Fruit fly (Drosophila melanogaster) whole organism, embryonic: ENCODE results near the gene CG34293.

Source experiments
- Antp ChIP-seq: fragments of 200-800 bp; sonication (Bioruptor generic); optimal IDR thresholded peaks from 3 replicates; lab custom pipeline; 2016; ENCODE audit warnings: missing biosample characterization, missing genetic modification characterization
- Blimp-1 ChIP-seq: fragments of 200-800 bp; sonication (Bioruptor generic); optimal IDR thresholded peaks from 3 replicates; lab custom pipeline; 2018; ENCODE audit warnings: missing biosample characterization, missing genetic modification characterization, mild to moderate bottlenecking, moderate library complexity, missing genetic modification reagents
- CG10209 ChIP-seq: fragments of 200-800 bp; sonication (Bioruptor generic); optimal IDR thresholded peaks from 3 replicates; lab custom pipeline; 2017; ENCODE audit warnings: missing biosample characterization, mild to moderate bottlenecking, missing genetic modification characterization, missing genetic modification reagents
- CG14710 ChIP-seq: fragments of 200-800 bp; sonication (Bioruptor generic); optimal IDR thresholded peaks from 3 replicates; lab custom pipeline; 2019; ENCODE audit warnings: missing biosample characterization, mild to moderate bottlenecking, missing genetic modification characterization, moderate library complexity
- CG15514 ChIP-seq: fragments of 200-800 bp; sonication (Bioruptor generic); optimal IDR thresholded peaks from 3 replicates; lab custom pipeline; 2017; ENCODE audit warnings: missing biosample characterization, missing genetic modification characterization, mild to moderate bottlenecking, moderate library complexity, missing genetic modification reagents
- CG15601 ChIP-seq: fragments of 200-800 bp; sonication (Bioruptor generic); optimal IDR thresholded peaks from 3 replicates; lab custom pipeline; 2019; ENCODE audit warnings: missing biosample characterization, mild to moderate bottlenecking, missing genetic modification characterization, moderate library complexity
- CG18599 ChIP-seq: fragments of 200-800 bp; sonication (Bioruptor generic); optimal IDR thresholded peaks from 3 replicates; lab custom pipeline; 2017; ENCODE audit warnings: missing biosample characterization, missing genetic modification characterization, mild to moderate bottlenecking, moderate library complexity, missing genetic modification reagents
- CG2678 ChIP-seq: fragments of 200-800 bp; sonication (Bioruptor generic); optimal IDR thresholded peaks from 3 replicates; lab custom pipeline; 2019; ENCODE audit warnings: missing biosample characterization, mild to moderate bottlenecking, missing genetic modification characterization, moderate library complexity
- CG31441 ChIP-seq: fragments of 200-800 bp; sonication (Bioruptor generic); IDR thresholded peaks from 2 replicates; pipeline ENCODE4 v1.3.6; 2022; ENCODE audit warnings: missing biosample characterization, missing genetic modification characterization
- CG3995 ChIP-seq: fragments of 200-800 bp; sonication (Bioruptor generic); optimal IDR thresholded peaks from 3 replicates; lab custom pipeline; 2016; ENCODE audit warnings: missing biosample characterization, missing genetic modification characterization
- CG5953 ChIP-seq: fragments of 200-800 bp; sonication (Bioruptor generic); IDR thresholded peaks from 2 replicates; pipeline ENCODE4 v1.3.6; 2022; ENCODE audit warnings: missing biosample characterization, missing genetic modification characterization
- CG6683 ChIP-seq: fragments of 200-800 bp; sonication (Bioruptor generic); optimal IDR thresholded peaks from 2 replicates; lab custom pipeline; 2017; ENCODE audit warnings: missing biosample characterization, mild to moderate bottlenecking, missing genetic modification characterization, missing genetic modification reagents
- CG7271 ChIP-seq: fragments of 200-800 bp; sonication (Bioruptor generic); optimal IDR thresholded peaks from 2 replicates; lab custom pipeline; 2018; ENCODE audit warnings: missing biosample characterization, mild to moderate bottlenecking, missing genetic modification characterization, moderate library complexity
- CG8089 ChIP-seq: fragments of 200-800 bp; sonication (Bioruptor generic); optimal IDR thresholded peaks from 3 replicates; lab custom pipeline; 2016; ENCODE audit warnings: missing biosample characterization, missing genetic modification characterization
- CG8944 ChIP-seq: fragments of 200-800 bp; sonication (Bioruptor generic); optimal IDR thresholded peaks from 3 replicates; lab custom pipeline; 2016; ENCODE audit warnings: missing biosample characterization, missing genetic modification characterization
- D19A ChIP-seq: fragments of 200-800 bp; optimal IDR thresholded peaks from 3 replicates; lab custom pipeline; 2019; ENCODE audit warnings: missing biosample characterization, mild to moderate bottlenecking, missing genetic modification characterization, moderate library complexity
- Dp ChIP-seq: fragments of 200-800 bp; sonication (Bioruptor generic); optimal IDR thresholded peaks from 2 replicates; lab custom pipeline; 2018; ENCODE audit warnings: missing biosample characterization, mild to moderate bottlenecking, missing genetic modification characterization, moderate library complexity
- Drgx ChIP-seq: fragments of 200-800 bp; sonication (Bioruptor generic); IDR thresholded peaks from 2 replicates; pipeline ENCODE4 v1.3.6; 2022; ENCODE audit warnings: missing biosample characterization, missing genetic modification characterization
- ERR ChIP-seq: fragments of 200-800 bp; sonication (Bioruptor generic); optimal IDR thresholded peaks from 2 replicates; lab custom pipeline; 2016; ENCODE audit warnings: missing biosample characterization, missing genetic modification characterization
- Fer3 ChIP-seq: fragments of 200-800 bp; sonication (Bioruptor generic); optimal IDR thresholded peaks from 2 replicates; lab custom pipeline; 2018; ENCODE audit warnings: missing biosample characterization, mild to moderate bottlenecking, missing genetic modification characterization, moderate library complexity
- Hand ChIP-seq: fragments of 200-800 bp; sonication (Bioruptor generic); optimal IDR thresholded peaks from 2 replicates; lab custom pipeline; 2017; ENCODE audit warnings: mild to moderate bottlenecking, missing biosample characterization, missing genetic modification reagents, missing genetic modification characterization
- Hey ChIP-seq: fragments of 200-800 bp; sonication (Bioruptor generic); optimal IDR thresholded peaks from 3 replicates; lab custom pipeline; 2018; ENCODE audit warnings: missing biosample characterization, mild to moderate bottlenecking, missing genetic modification characterization
- Med ChIP-seq: fragments of 200-800 bp; sonication (Bioruptor generic); peaks from one replicate; lab custom pipeline; 2016; ENCODE audit warnings: missing biosample characterization, missing genetic modification characterization, mild to moderate bottlenecking, inconsistent platforms, moderate library complexity
- Mes4 ChIP-seq: fragments of 200-800 bp; sonication (Bioruptor generic); optimal IDR thresholded peaks from 2 replicates; lab custom pipeline; 2016; ENCODE audit warnings: missing biosample characterization, missing genetic modification characterization
- Nf-YA ChIP-seq: fragments of 200-800 bp; sonication (Bioruptor generic); IDR thresholded peaks from 2 replicates; pipeline ENCODE4 v1.3.6; 2022; ENCODE audit warnings: missing biosample characterization, missing genetic modification characterization
- Ravus ChIP-seq: fragments of 200-800 bp; sonication (Bioruptor generic); IDR thresholded peaks from 2 replicates; pipeline ENCODE4 v1.3.6; 2022; ENCODE audit warnings: missing biosample characterization, missing genetic modification characterization
- Scr ChIP-seq: fragments of 200-800 bp; sonication (Bioruptor generic); IDR thresholded peaks from 2 replicates; pipeline ENCODE4 v1.3.6; 2022; ENCODE audit warnings: missing biosample characterization, missing genetic modification characterization; ENCODE audit not compliant: partially characterized antibody
- Side ChIP-seq: fragments of 200-800 bp; sonication (Bioruptor generic); optimal IDR thresholded peaks from 2 replicates; lab custom pipeline; 2016; ENCODE audit warnings: missing biosample characterization, missing genetic modification characterization
- Vsx1 ChIP-seq: fragments of 200-800 bp; sonication (Bioruptor generic); optimal IDR thresholded peaks from 2 replicates; lab custom pipeline; 2017; ENCODE audit warnings: missing biosample characterization, mild to moderate bottlenecking, missing genetic modification characterization, missing genetic modification reagents
- br ChIP-seq: fragments of >200 bp; optimal IDR thresholded peaks from 2 replicates; lab custom pipeline; 2017
- btn ChIP-seq: fragments of 200-800 bp; sonication (Bioruptor generic); optimal IDR thresholded peaks from 2 replicates; lab custom pipeline; 2016; ENCODE audit warnings: missing biosample characterization, missing genetic modification characterization
- croc ChIP-seq: fragments of 200-800 bp; sonication (Bioruptor generic); conservative IDR thresholded peaks from 3 replicates; pipeline ENCODE4 v1.3.6; 2022; ENCODE audit warnings: missing biosample characterization, missing genetic modification characterization
- dmrt99B ChIP-seq: fragments of 200-800 bp; sonication (Bioruptor generic); optimal IDR thresholded peaks from 2 replicates; lab custom pipeline; 2018; ENCODE audit warnings: missing biosample characterization, mild to moderate bottlenecking, missing genetic modification characterization, moderate library complexity
- dpn ChIP-seq, 2 experiments: fragments of 200-800 bp; sonication (Bioruptor generic); optimal IDR thresholded peaks; 3 replicates each; lab custom pipeline; 2016; ENCODE audit warnings: missing biosample characterization in 2 of 2, missing genetic modification characterization in 2 of 2
- esg ChIP-seq: fragments of 200-800 bp; sonication (Bioruptor generic); conservative IDR thresholded peaks from 2 replicates; pipeline ENCODE4 v1.3.6; 2022; ENCODE audit warnings: missing biosample characterization, missing genetic modification characterization
- gsb-n ChIP-seq: fragments of 200-800 bp; sonication (Bioruptor generic); optimal IDR thresholded peaks from 3 replicates; lab custom pipeline; 2018; ENCODE audit warnings: missing biosample characterization, mild to moderate bottlenecking, missing genetic modification characterization
- gt ChIP-seq: fragments of 200-800 bp; sonication (Bioruptor generic); IDR thresholded peaks from 2 replicates; pipeline ENCODE4 v1.3.6; 2022; ENCODE audit warnings: missing biosample characterization, missing genetic modification characterization
- jigr1 ChIP-seq: fragments of 200-800 bp; sonication (Bioruptor generic); IDR thresholded peaks from 3 replicates; pipeline ENCODE4 v1.3.6; 2022; ENCODE audit warnings: missing biosample characterization, missing genetic modification characterization
- pb ChIP-seq: fragments of 200-800 bp; sonication (Bioruptor generic); optimal IDR thresholded peaks from 3 replicates; lab custom pipeline; 2016; ENCODE audit warnings: missing biosample characterization, missing genetic modification characterization
- pfk ChIP-seq: fragments of 200-800 bp; sonication (Bioruptor generic); optimal IDR thresholded peaks from 2 replicates; lab custom pipeline; 2018; ENCODE audit warnings: missing biosample characterization, mild to moderate bottlenecking, missing genetic modification characterization, moderate library complexity
- ranshi ChIP-seq: fragments of 200-800 bp; sonication (Bioruptor generic); IDR thresholded peaks from 2 replicates; pipeline ENCODE4 v1.3.6; 2022; ENCODE audit warnings: missing biosample characterization, missing genetic modification characterization
- row ChIP-seq: fragments of 200-800 bp; sonication (Bioruptor generic); IDR thresholded peaks from 3 replicates; pipeline ENCODE4 v1.3.6; 2022; ENCODE audit warnings: missing biosample characterization, missing genetic modification characterization
- sens-2 ChIP-seq: fragments of 200-800 bp; sonication (Bioruptor generic); IDR thresholded peaks from 2 replicates; pipeline ENCODE4 v1.3.6; 2022; ENCODE audit warnings: missing biosample characterization, missing genetic modification characterization
- seq ChIP-seq: fragments of 200-800 bp; sonication (Bioruptor generic); IDR thresholded peaks from 2 replicates; pipeline ENCODE4 v1.3.6; 2022; ENCODE audit warnings: missing biosample characterization, missing genetic modification characterization
- slp2 ChIP-seq: fragments of 200-800 bp; sonication (Bioruptor generic); optimal IDR thresholded peaks from 2 replicates; lab custom pipeline; 2016; ENCODE audit warnings: missing biosample characterization, missing genetic modification characterization
- stc ChIP-seq: fragments of 200-800 bp; sonication (Bioruptor generic); IDR thresholded peaks from 2 replicates; pipeline ENCODE4 v1.3.6; 2022; ENCODE audit warnings: missing biosample characterization, missing genetic modification characterization
- sug ChIP-seq: fragments of 200-800 bp; optimal IDR thresholded peaks from 2 replicates; lab custom pipeline; 2019; ENCODE audit warnings: missing biosample characterization, mild to moderate bottlenecking, missing genetic modification characterization, moderate library complexity
- tgo ChIP-seq: fragments of 200-800 bp; sonication (Bioruptor generic); IDR thresholded peaks from 3 replicates; pipeline ENCODE4 v1.3.6; 2022; ENCODE audit warnings: missing biosample characterization, missing genetic modification characterization
- zf30C ChIP-seq: fragments of 200-800 bp; sonication (Bioruptor generic); optimal IDR thresholded peaks from 3 replicates; lab custom pipeline; 2018; ENCODE audit warnings: missing biosample characterization, mild to moderate bottlenecking, missing genetic modification characterization
- zfh2 ChIP-seq: fragments of 200-800 bp; sonication (Bioruptor generic); optimal IDR thresholded peaks from 2 replicates; lab custom pipeline; 2016; ENCODE audit warnings: missing biosample characterization, missing genetic modification characterization

Gene CG34293

dm6 chr3R:27208724-27209343 is 43.5 kb upstream of the CG34293 start (continued):
- TF ChIP-seq CG31441 (GFP tag; lab: Robert Waterston, UW) (peak; percentile 22; the same call in 1 of the 2 replicates), D19A (tag; lab: Kevin White, UChicago) (no peak), tgo (GFP tag; lab: Robert Waterston, UW) (no peak; the same call in 2 of the 3 replicates), CG8089 (GFP tag; lab: Kevin White, UChicago) (peak; percentile 50), Med (GFP tag; lab: Kevin White, UChicago) (peak; percentile 79), sug (tag; lab: Kevin White, UChicago) (no peak), Scr (no peak), jigr1 (GFP tag; lab: Robert Waterston, UW) (no peak), Drgx (GFP tag; lab: Robert Waterston, UW) (no peak), CG5953 (peak; percentile 59; the same call in 1 of the 2 replicates), CG6683 (GFP tag; lab: Kevin White, UChicago) (no peak), ranshi (GFP tag; lab: Robert Waterston, UW) (0 out of 2 replicates have a peak, but pooled peaks have one; percentile 43), dpn (GFP tag; optimal IDR thresholded peaks at IDR 0.05; lab: Kevin White, UChicago) (peak in 1 of 2 experiments; percentile 9), CG2678 (peak; percentile 68), CG7271 (peak; percentile 76), zfh2 (no peak), gt (GFP tag; lab: Robert Waterston, UW) (no peak), croc (GFP tag; lab: Robert Waterston, UW) (no peak), sens-2 (GFP tag; lab: Robert Waterston, UW) (no peak), CG15601 (tag; lab: Kevin White, UChicago) (peak; percentile 62), Dp (GFP tag; lab: Kevin White, UChicago) (no peak), pfk (GFP tag; lab: Kevin White, UChicago) (no peak), br (lab: Kevin White, UChicago) (no peak), pb (GFP tag; lab: Kevin White, UChicago) (no peak), ERR (GFP tag; lab: Kevin White, UChicago) (no peak), CG8944 (GFP tag; lab: Kevin White, UChicago) (peak; percentile 17), zf30C (GFP tag; lab: Kevin White, UChicago) (no peak), btn (peak; percentile 36), CG18599 (GFP tag; lab: Kevin White, UChicago) (peak; percentile 40), CG14710 (tag; lab: Kevin White, UChicago) (peak; percentile 18), Blimp-1 (GFP tag; lab: Kevin White, UChicago) (peak; percentile 46), Nf-YA (GFP tag; lab: Robert Waterston, UW) (peak; percentile 64), seq (GFP tag; lab: Robert Waterston, UW) (peak; percentile 74; the same call in 1 of the 2 replicates), Fer3 (tag; lab: Kevin White, UChicago) (peak; percentile 3), CG15514 (GFP tag; lab: Kevin White, UChicago) (peak; percentile 12), esg (no peak), dmrt99B (tag; lab: Kevin White, UChicago) (peak; percentile 44), Vsx1 (GFP tag; lab: Kevin White, UChicago) (peak; percentile 54), Ravus (GFP tag; lab: Robert Waterston, UW) (no peak), slp2 (no peak), CG3995 (GFP tag; lab: Kevin White, UChicago) (no peak), Mes4 (GFP tag; lab: Kevin White, UChicago) (peak; percentile 37), Side (GFP tag; lab: Kevin White, UChicago) (peak; percentile 48), Antp (GFP tag; lab: Kevin White, UChicago) (peak; percentile 1), stc (GFP tag; lab: Robert Waterston, UW) (0 out of 2 replicates have a peak, but pooled peaks have one; percentile 16), Hand (GFP tag; lab: Kevin White, UChicago) (no peak), Hey (tag; lab: Kevin White, UChicago) (no peak), CG10209 (peak; percentile 57), gsb-n (tag; lab: Kevin White, UChicago) (peak; percentile 38), row (GFP tag; lab: Robert Waterston, UW) (no peak)
